Fruit fly (Drosophila melanogaster) whole organism, embryonic: ENCODE measurements around the gene CG33191.

Experiments
- Asciz ChIP-seq: fragments of 200-800 bp; sonication (Bioruptor generic); optimal IDR thresholded peaks from 2 replicates; lab custom pipeline; 2017; ENCODE audit warnings: missing biosample characterization, mild to moderate bottlenecking, missing genetic modification characterization, missing genetic modification reagents
- B-H1 ChIP-seq: fragments of 200-800 bp; sonication (Bioruptor generic); IDR thresholded peaks from 3 replicates; pipeline ENCODE4 v1.3.6; 2022; ENCODE audit warnings: missing biosample characterization, missing genetic modification characterization
- CG12104 ChIP-seq: fragments of 200-800 bp; sonication (Bioruptor generic); optimal IDR thresholded peaks from 3 replicates; lab custom pipeline; 2016; ENCODE audit warnings: missing biosample characterization, missing genetic modification characterization
- CG12299 ChIP-seq: fragments of 200-800 bp; sonication (Bioruptor generic); optimal IDR thresholded peaks from 2 replicates; lab custom pipeline; 2018; ENCODE audit warnings: missing biosample characterization, mild to moderate bottlenecking, missing genetic modification characterization
- CG13424 ChIP-seq: fragments of 200-800 bp; sonication (Bioruptor generic); optimal IDR thresholded peaks from 2 replicates; lab custom pipeline; 2019; ENCODE audit warnings: missing biosample characterization, mild to moderate bottlenecking, missing genetic modification characterization, moderate library complexity
- CG13894 ChIP-seq: fragments of 200-800 bp; sonication (Bioruptor generic); optimal IDR thresholded peaks from 3 replicates; lab custom pipeline; 2018; ENCODE audit warnings: missing biosample characterization, mild to moderate bottlenecking, missing genetic modification characterization, moderate library complexity
- CG15479 ChIP-seq: fragments of 200-800 bp; sonication (Bioruptor generic); optimal IDR thresholded peaks from 3 replicates; lab custom pipeline; 2019; ENCODE audit warnings: missing biosample characterization, mild to moderate bottlenecking, missing genetic modification characterization, moderate library complexity
- CG1603 ChIP-seq: fragments of 200-800 bp; sonication (Bioruptor generic); optimal IDR thresholded peaks from 2 replicates; lab custom pipeline; 2019; ENCODE audit warnings: missing biosample characterization, mild to moderate bottlenecking, missing genetic modification characterization, moderate library complexity
- CG17612 ChIP-seq: fragments of 200-800 bp; sonication (Bioruptor generic); IDR thresholded peaks from 2 replicates; pipeline ENCODE4 v1.3.6; 2022; ENCODE audit warnings: missing biosample characterization, missing genetic modification characterization
- CG2129 ChIP-seq: fragments of 200-800 bp; sonication (Bioruptor generic); IDR thresholded peaks from 2 replicates; pipeline ENCODE4 v1.3.6; 2022; ENCODE audit warnings: missing biosample characterization, missing genetic modification characterization; ENCODE audit not compliant: partially characterized antibody
- CG2712 ChIP-seq: fragments of 200-800 bp; optimal IDR thresholded peaks from 3 replicates; lab custom pipeline; 2019; ENCODE audit warnings: missing biosample characterization, mild to moderate bottlenecking, missing genetic modification characterization, moderate library complexity
- CG33213 ChIP-seq: fragments of 200-800 bp; sonication (Bioruptor generic); optimal IDR thresholded peaks from 3 replicates; lab custom pipeline; 2016; ENCODE audit warnings: missing biosample characterization, missing genetic modification characterization
- CG34422 ChIP-seq: fragments of 200-800 bp; sonication (Bioruptor generic); IDR thresholded peaks from 3 replicates; pipeline ENCODE4 v1.3.6; 2022; ENCODE audit warnings: missing biosample characterization, missing genetic modification characterization
- CG4404 ChIP-seq: fragments of 200-800 bp; sonication (Bioruptor generic); IDR thresholded peaks from 2 replicates; pipeline ENCODE4 v1.3.6; 2022; ENCODE audit warnings: missing biosample characterization, missing genetic modification characterization
- CG4730 ChIP-seq: fragments of 200-800 bp; sonication (Bioruptor generic); IDR thresholded peaks from 2 replicates; pipeline ENCODE4 v1.3.6; 2022; ENCODE audit warnings: missing biosample characterization, missing genetic modification characterization
- CG4820 ChIP-seq: fragments of 200-800 bp; sonication (Bioruptor generic); optimal IDR thresholded peaks from 3 replicates; lab custom pipeline; 2016; ENCODE audit warnings: missing biosample characterization, missing genetic modification characterization
- CG7839 ChIP-seq: fragments of 200-800 bp; sonication (Bioruptor generic); optimal IDR thresholded peaks from 3 replicates; lab custom pipeline; 2018; ENCODE audit warnings: missing biosample characterization, mild to moderate bottlenecking, missing genetic modification characterization, moderate library complexity
- CG7928 ChIP-seq: fragments of 200-800 bp; sonication (Bioruptor generic); optimal IDR thresholded peaks from 2 replicates; lab custom pipeline; 2017; ENCODE audit warnings: missing biosample characterization, mild to moderate bottlenecking, missing genetic modification characterization
- CG8765 ChIP-seq: fragments of 200-800 bp; sonication (Bioruptor generic); IDR thresholded peaks from 2 replicates; pipeline ENCODE4 v1.3.6; 2022; ENCODE audit warnings: missing biosample characterization, missing genetic modification characterization
- CG8924 ChIP-seq: fragments of 200-800 bp; optimal IDR thresholded peaks from 3 replicates; lab custom pipeline; 2019; ENCODE audit warnings: missing biosample characterization, mild to moderate bottlenecking, missing genetic modification characterization, moderate library complexity
- CG8944 ChIP-seq: fragments of 200-800 bp; sonication (Bioruptor generic); optimal IDR thresholded peaks from 3 replicates; lab custom pipeline; 2016; ENCODE audit warnings: missing biosample characterization, missing genetic modification characterization
- CG9215 ChIP-seq: fragments of 200-800 bp; sonication (Bioruptor generic); IDR thresholded peaks from 2 replicates; pipeline ENCODE4 v1.3.6; 2022; ENCODE audit warnings: missing biosample characterization, missing genetic modification characterization
- Chrac-16 ChIP-seq: fragments of 200-800 bp; sonication (Bioruptor generic); optimal IDR thresholded peaks from 3 replicates; lab custom pipeline; 2016; ENCODE audit warnings: missing biosample characterization, missing genetic modification characterization
- Dek ChIP-seq: fragments of 200-800 bp; sonication (Bioruptor generic); optimal IDR thresholded peaks from 3 replicates; lab custom pipeline; 2019; ENCODE audit warnings: missing biosample characterization, mild to moderate bottlenecking, missing genetic modification characterization, moderate library complexity
- Doc2 ChIP-seq: fragments of 200-800 bp; sonication (Bioruptor generic); IDR thresholded peaks from 2 replicates; pipeline ENCODE4 v1.3.6; 2022; ENCODE audit warnings: missing biosample characterization, missing genetic modification characterization
- E2f2 ChIP-seq: fragments of 200-800 bp; sonication (Bioruptor generic); IDR thresholded peaks from 2 replicates; pipeline ENCODE4 v1.3.6; 2022; ENCODE audit warnings: missing biosample characterization, missing genetic modification characterization
- Kr ChIP-seq: fragments of 200-800 bp; sonication (Bioruptor generic); optimal IDR thresholded peaks from 2 replicates; lab custom pipeline; 2017; ENCODE audit warnings: missing biosample characterization, mild to moderate bottlenecking, missing genetic modification characterization
- NK7.1 ChIP-seq: fragments of 200-800 bp; sonication (Bioruptor generic); optimal IDR thresholded peaks from 3 replicates; lab custom pipeline; 2016; ENCODE audit warnings: missing biosample characterization, missing genetic modification characterization
- Nf-YB ChIP-seq: fragments of 200-800 bp; sonication (Bioruptor generic); optimal IDR thresholded peaks from 3 replicates; lab custom pipeline; 2019; ENCODE audit warnings: missing biosample characterization, mild to moderate bottlenecking, missing genetic modification characterization, moderate library complexity
- Opbp ChIP-seq: fragments of 200-800 bp; sonication (Bioruptor generic); IDR thresholded peaks from 3 replicates; pipeline ENCODE4 v1.3.6; 2022; ENCODE audit warnings: missing biosample characterization, missing genetic modification characterization; ENCODE audit not compliant: partially characterized antibody
- Ravus ChIP-seq: fragments of 200-800 bp; sonication (Bioruptor generic); IDR thresholded peaks from 2 replicates; pipeline ENCODE4 v1.3.6; 2022; ENCODE audit warnings: missing biosample characterization, missing genetic modification characterization
- Rfx ChIP-seq: fragments of 200-800 bp; sonication (Bioruptor generic); IDR thresholded peaks from 2 replicates; pipeline ENCODE4 v1.3.6; 2022; ENCODE audit warnings: missing biosample characterization, missing genetic modification characterization
- Sox100B ChIP-seq: fragments of 200-800 bp; sonication (Bioruptor generic); optimal IDR thresholded peaks from 3 replicates; lab custom pipeline; 2018; ENCODE audit warnings: missing biosample characterization, mild to moderate bottlenecking, missing genetic modification characterization
- Stat92E ChIP-seq, 3 experiments: fragments of >200 bp in 2 of 3; fragments of 200-800 bp in 1 of 3; sonication (Bioruptor generic) in 1 of 3; optimal IDR thresholded peaks; 2 replicates each; lab custom pipeline; 2017 to 2019; ENCODE audit warnings: missing biosample characterization in 3 of 3, missing genetic modification characterization in 3 of 3, mild to moderate bottlenecking in 1 of 3, moderate library complexity in 1 of 3
- aop ChIP-seq: fragments of 200-800 bp; sonication (Bioruptor generic); IDR thresholded peaks from 2 replicates; pipeline ENCODE4 v1.3.6; 2022; ENCODE audit warnings: missing biosample characterization, missing genetic modification characterization
- corto ChIP-seq: fragments of 200-800 bp; sonication (Bioruptor generic); optimal IDR thresholded peaks from 2 replicates; lab custom pipeline; 2016; ENCODE audit warnings: missing biosample characterization, mild to moderate bottlenecking, missing genetic modification characterization, moderate library complexity
- cwo ChIP-seq: fragments of 200-800 bp; sonication (Bioruptor generic); optimal IDR thresholded peaks from 3 replicates; lab custom pipeline; 2017; ENCODE audit warnings: missing biosample characterization, missing genetic modification characterization, mild to moderate bottlenecking, moderate library complexity, missing genetic modification reagents
- en ChIP-seq: fragments of 200-800 bp; sonication (Bioruptor generic); optimal IDR thresholded peaks from 2 replicates; lab custom pipeline; 2016; ENCODE audit warnings: missing biosample characterization, missing genetic modification characterization
- eve ChIP-seq, 2 experiments: fragments of >200 bp; optimal IDR thresholded peaks; 2 replicates each; lab custom pipeline; 2017; ENCODE audit warnings: missing biosample characterization in 2 of 2, missing genetic modification characterization in 2 of 2
- grau ChIP-seq: fragments of 200-800 bp; optimal IDR thresholded peaks from 3 replicates; lab custom pipeline; 2019; ENCODE audit warnings: missing biosample characterization, mild to moderate bottlenecking, missing genetic modification characterization, moderate library complexity
- gsb ChIP-seq: fragments of 200-800 bp; sonication (Bioruptor generic); IDR thresholded peaks from 2 replicates; pipeline ENCODE4 v1.3.6; 2022; ENCODE audit warnings: missing biosample characterization, missing genetic modification characterization
- inv ChIP-seq: fragments of 200-800 bp; sonication (Bioruptor generic); IDR thresholded peaks from 2 replicates; pipeline ENCODE4 v1.3.6; 2022; ENCODE audit warnings: missing biosample characterization, missing genetic modification characterization; ENCODE audit not compliant: partially characterized antibody
- kay ChIP-seq: fragments of 200-800 bp; sonication (Bioruptor generic); optimal IDR thresholded peaks from 2 replicates; lab custom pipeline; 2016; ENCODE audit warnings: missing biosample characterization, missing genetic modification characterization
- lola ChIP-seq, 3 experiments: fragments of >200 bp in 2 of 3; fragments of 200-800 bp in 1 of 3; sonication (Bioruptor generic) in 1 of 3; optimal IDR thresholded peaks; 2 replicates each; lab custom pipeline; 2017 to 2019; ENCODE audit warnings: missing biosample characterization in 3 of 3, missing genetic modification characterization in 3 of 3, mild to moderate bottlenecking in 1 of 3, moderate library complexity in 1 of 3
- run ChIP-seq: fragments of 200-800 bp; sonication (Bioruptor generic); optimal IDR thresholded peaks from 3 replicates; lab custom pipeline; 2018; ENCODE audit warnings: missing biosample characterization, mild to moderate bottlenecking, missing genetic modification characterization
- sob ChIP-seq: fragments of 200-800 bp; sonication (Bioruptor generic); IDR thresholded peaks from 2 replicates; pipeline ENCODE4 v1.3.6; 2022; ENCODE audit warnings: missing biosample characterization, missing genetic modification characterization
- sr ChIP-seq: fragments of 200-800 bp; sonication (Bioruptor generic); IDR thresholded peaks from 3 replicates; pipeline ENCODE4 v1.3.6; 2022; ENCODE audit warnings: missing biosample characterization, missing genetic modification characterization
- tgo ChIP-seq: fragments of 200-800 bp; sonication (Bioruptor generic); IDR thresholded peaks from 3 replicates; pipeline ENCODE4 v1.3.6; 2022; ENCODE audit warnings: missing biosample characterization, missing genetic modification characterization
- wek ChIP-seq: fragments of 200-800 bp; sonication (Bioruptor generic); optimal IDR thresholded peaks from 3 replicates; lab custom pipeline; 2018; ENCODE audit warnings: missing biosample characterization, mild to moderate bottlenecking, missing genetic modification characterization, moderate library complexity
- zen ChIP-seq: fragments of 200-800 bp; sonication (Bioruptor generic); optimal IDR thresholded peaks from 3 replicates; lab custom pipeline; 2018; ENCODE audit warnings: missing biosample characterization, mild to moderate bottlenecking, missing genetic modification characterization, moderate library complexity

Gene CG33191

dm6 chr3R:8808518-8808921 is 28.8 kb upstream of the CG33191 start (continued):
- TF ChIP-seq sob (GFP tag; lab: Robert Waterston, UW) (no peak), Chrac-16 (GFP tag; lab: Kevin White, UChicago) (peak; percentile 83), NK7.1 (peak; percentile 46), CG8944 (GFP tag; lab: Kevin White, UChicago) (peak; percentile 54), aop (GFP tag; lab: Robert Waterston, UW) (no peak), CG7928 (GFP tag; lab: Kevin White, UChicago) (peak; percentile 11), CG34422 (peak; percentile 62; the same call in 1 of the 3 replicates), CG1603 (tag; lab: Kevin White, UChicago) (peak; percentile 63), Opbp (GFP tag; lab: Robert Waterston, UW) (no peak), Nf-YB (GFP tag; lab: Kevin White, UChicago) (peak; percentile 72), wek (no peak), CG17612 (no peak), Kr (peak; percentile 61), Rfx (0 out of 2 replicates have a peak, but pooled peaks have one; percentile 8), cwo (peak; percentile 8), Doc2 (GFP tag; lab: Robert Waterston, UW) (no peak), CG15479 (GFP tag; lab: Kevin White, UChicago) (peak; percentile 81), CG12104 (GFP tag; lab: Kevin White, UChicago) (peak; percentile 47), E2f2 (GFP tag; lab: Robert Waterston, UW) (no peak), CG7839 (peak; percentile 80), inv (no peak), CG2712 (peak; percentile 94), grau (tag; lab: Kevin White, UChicago) (peak; percentile 79), CG13894 (tag; lab: Kevin White, UChicago) (no peak), Stat92E (GFP tag; optimal IDR thresholded peaks at IDR 0.05; lab: Kevin White, UChicago) (peak in 1 of 3 experiments; percentile 71), run (tag; lab: Kevin White, UChicago) (no peak), lola (GFP tag; optimal IDR thresholded peaks at IDR 0.05; lab: Kevin White, UChicago) (peak in 1 of 3 experiments; percentile 97), gsb (no peak), en (GFP tag; lab: Kevin White, UChicago) (peak; percentile 55), CG9215 (GFP tag; lab: Robert Waterston, UW) (no peak), CG2129 (GFP tag; lab: Robert Waterston, UW) (no peak), B-H1 (no peak), eve (GFP tag; optimal IDR thresholded peaks at IDR 0.05; lab: Kevin White, UChicago) (peak in 1 of 2 experiments; percentile 71), Asciz (GFP tag; lab: Kevin White, UChicago) (peak; percentile 56), Sox100B (GFP tag; lab: Kevin White, UChicago) (peak; percentile 74), kay (GFP tag; lab: Kevin White, UChicago) (peak; percentile 53), Ravus (GFP tag; lab: Robert Waterston, UW) (no peak), Dek (no peak), CG12299 (tag; lab: Kevin White, UChicago) (peak; percentile 42), CG8765 (GFP tag; lab: Robert Waterston, UW) (peak; percentile 75), CG4820 (peak; percentile 73), CG4730 (GFP tag; lab: Robert Waterston, UW) (no peak), corto (GFP tag; lab: Kevin White, UChicago) (no peak), CG33213 (GFP tag; lab: Kevin White, UChicago) (peak; percentile 40), CG4404 (GFP tag; lab: Robert Waterston, UW) (peak; percentile 90), sr (GFP tag; lab: Robert Waterston, UW) (no peak), tgo (GFP tag; lab: Robert Waterston, UW) (peak; percentile 35; the same call in 2 of the 3 replicates), CG13424 (tag; lab: Kevin White, UChicago) (peak; percentile 77), zen (tag; lab: Kevin White, UChicago) (peak; percentile 97), CG8924 (tag; lab: Kevin White, UChicago) (peak; percentile 90)
